Worm (Caenorhabditis elegans) whole organism, L1 larva: ENCODE data around the gene nspc-9.
"Not testable (repeated sequence)": the region's sequence is repeated elsewhere in the genome, so short reads cannot be mapped to it uniquely, and the experiment has no call there.

Source experiments
- C04F5.9 ChIP-seq: sonication (generic microtip); optimal IDR thresholded peaks from 2 replicates; lab custom pipeline; 2016; ENCODE audit warnings: missing genetic modification characterization, missing compliant biosample characterization
- C34B4.2 ChIP-seq: sonication (generic microtip); optimal IDR thresholded peaks from 2 replicates; lab custom pipeline; 2017; ENCODE audit warnings: mild to moderate bottlenecking, missing genetic modification characterization, missing compliant biosample characterization
- aha-1 ChIP-seq: fragments of 150-350 bp; optimal IDR thresholded peaks from 2 replicates; lab custom pipeline; 2014; ENCODE audit warnings: missing biosample characterization, missing genetic modification characterization
- ceh-63 ChIP-seq: fragments of 200-800 bp; sonication (Bioruptor generic); optimal IDR thresholded peaks from 2 replicates; lab custom pipeline; 2018; ENCODE audit warnings: mild to moderate bottlenecking, missing genetic modification characterization, missing compliant biosample characterization
- ceh-82 ChIP-seq, 3 experiments: fragments of 150-350 bp in 1 of 3; sonication (generic microtip) in 2 of 3; optimal IDR thresholded peaks; 2 replicates each; lab custom pipeline; 2014 to 2017; ENCODE audit warnings: missing biosample characterization in 3 of 3, missing genetic modification characterization in 3 of 3
- ceh-90 ChIP-seq: sonication (generic microtip); optimal IDR thresholded peaks from 2 replicates; lab custom pipeline; 2016; ENCODE audit warnings: missing genetic modification characterization, missing compliant biosample characterization
- ces-1 ChIP-seq: fragments of 150-350 bp; optimal IDR thresholded peaks from 2 replicates; lab custom pipeline; 2014; ENCODE audit warnings: missing biosample characterization, missing genetic modification reagents, missing genetic modification characterization
- efl-3 ChIP-seq: fragments of 200-800 bp; sonication (Bioruptor generic); optimal IDR thresholded peaks from 2 replicates; lab custom pipeline; 2018; ENCODE audit warnings: mild to moderate bottlenecking, missing genetic modification characterization, missing compliant biosample characterization
- elt-2 ChIP-seq: sonication (generic microtip); optimal IDR thresholded peaks from 2 replicates; lab custom pipeline; 2016; ENCODE audit warnings: missing genetic modification characterization, mild to moderate bottlenecking, inconsistent platforms, missing compliant biosample characterization, missing genetic modification reagents
- elt-3 ChIP-seq, 6 experiments: fragments of 150-350 bp in 1 of 6; sonication (generic microtip); optimal IDR thresholded peaks; 2 replicates each; lab custom pipeline; 2017 to 2018; ENCODE audit warnings: missing biosample characterization in 6 of 6, missing genetic modification characterization in 6 of 6, inconsistent platforms in 1 of 6
- fkh-10 ChIP-seq: sonication (generic microtip); optimal IDR thresholded peaks from 2 replicates; lab custom pipeline; 2017; ENCODE audit warnings: missing biosample characterization, missing genetic modification reagents, missing genetic modification characterization
- fkh-4 ChIP-seq: sonication (generic microtip); optimal IDR thresholded peaks from 2 replicates; lab custom pipeline; 2016; ENCODE audit warnings: missing compliant biosample characterization, missing genetic modification characterization, borderline replicate concordance
- fkh-8 ChIP-seq: sonication (generic microtip); optimal IDR thresholded peaks from 2 replicates; lab custom pipeline; 2016; ENCODE audit warnings: mild to moderate bottlenecking, missing genetic modification characterization, missing compliant biosample characterization
- fos-1 ChIP-seq: fragments of 150-350 bp; optimal IDR thresholded peaks from 2 replicates; lab custom pipeline; 2014; ENCODE audit warnings: missing biosample characterization, missing genetic modification characterization
- grh-1 ChIP-seq: fragments of 200-800 bp; sonication (Bioruptor generic); IDR thresholded peaks from 2 replicates; pipeline ENCODE4 v1.3.6; 2022; ENCODE audit warnings: missing genetic modification reagents, missing genetic modification characterization, missing compliant biosample characterization
- hlh-17 ChIP-seq: fragments of 200-800 bp; sonication (Bioruptor generic); optimal IDR thresholded peaks from 2 replicates; lab custom pipeline; 2018; ENCODE audit warnings: missing genetic modification characterization, mild to moderate bottlenecking, missing compliant biosample characterization, moderate library complexity, borderline replicate concordance
- jun-1 ChIP-seq: fragments of 150-350 bp; optimal IDR thresholded peaks from 2 replicates; lab custom pipeline; 2014; ENCODE audit warnings: missing biosample characterization, missing genetic modification reagents, missing genetic modification characterization
- lin-13 ChIP-seq: fragments of 150-350 bp; optimal IDR thresholded peaks from 2 replicates; lab custom pipeline; 2014; ENCODE audit warnings: missing biosample characterization, missing genetic modification reagents, missing genetic modification characterization
- lin-35 ChIP-seq, 2 experiments: fragments of 150-350 bp; optimal IDR thresholded peaks; 2 replicates each; lab custom pipeline; 2014; ENCODE audit warnings: missing biosample characterization in 2 of 2, missing genetic modification characterization in 2 of 2, missing genetic modification reagents in 2 of 2
- lin-39 ChIP-seq: fragments of 150-350 bp; optimal IDR thresholded peaks from 2 replicates; lab custom pipeline; 2014; ENCODE audit warnings: missing biosample characterization, missing genetic modification reagents, missing genetic modification characterization
- mdl-1 ChIP-seq, 2 experiments: fragments of 150-350 bp; optimal IDR thresholded peaks; 2 replicates each; lab custom pipeline; 2014 to 2017; ENCODE audit warnings: missing biosample characterization in 2 of 2, missing genetic modification characterization in 2 of 2, inconsistent platforms in 1 of 2
- mef-2 ChIP-seq: fragments of 150-350 bp; optimal IDR thresholded peaks from 2 replicates; lab custom pipeline; 2014; ENCODE audit warnings: missing biosample characterization, missing genetic modification characterization
- nhr-28 ChIP-seq: fragments of 150-350 bp; optimal IDR thresholded peaks from 2 replicates; lab custom pipeline; 2014; ENCODE audit warnings: missing biosample characterization, missing genetic modification characterization
- nhr-76 ChIP-seq: sonication (generic microtip); optimal IDR thresholded peaks from 2 replicates; lab custom pipeline; 2017; ENCODE audit warnings: missing biosample characterization, missing genetic modification characterization
- pag-3 ChIP-seq: sonication (generic microtip); optimal IDR thresholded peaks from 2 replicates; lab custom pipeline; 2017; ENCODE audit warnings: missing genetic modification characterization, mild to moderate bottlenecking, missing compliant biosample characterization, antibody characterized with exemption, borderline replicate concordance; ENCODE audit not compliant: insufficient read depth
- snu-23 ChIP-seq: sonication (generic microtip); optimal IDR thresholded peaks from 2 replicates; lab custom pipeline; 2016; ENCODE audit warnings: missing genetic modification characterization, missing compliant biosample characterization
- sptf-1 ChIP-seq: fragments of 150-350 bp; optimal IDR thresholded peaks from 2 replicates; lab custom pipeline; 2014; ENCODE audit warnings: missing biosample characterization, missing genetic modification characterization
- tbx-2 ChIP-seq: sonication (generic microtip); optimal IDR thresholded peaks from 2 replicates; lab custom pipeline; 2016; ENCODE audit warnings: missing genetic modification characterization, missing compliant biosample characterization
- tlp-1 ChIP-seq: fragments of 150-350 bp; optimal IDR thresholded peaks from 2 replicates; lab custom pipeline; 2014; ENCODE audit warnings: missing biosample characterization, missing genetic modification characterization
- unc-130 ChIP-seq: fragments of 150-350 bp; optimal IDR thresholded peaks from 2 replicates; lab custom pipeline; 2017; ENCODE audit warnings: missing biosample characterization, missing genetic modification characterization, inconsistent platforms
- unc-30 ChIP-seq: sonication (generic microtip); optimal IDR thresholded peaks from 2 replicates; lab custom pipeline; 2017; ENCODE audit warnings: missing biosample characterization, missing genetic modification characterization
- unc-86 ChIP-seq: sonication (generic microtip); optimal IDR thresholded peaks from 2 replicates; lab custom pipeline; 2016; ENCODE audit warnings: missing genetic modification characterization, missing compliant biosample characterization
- unc-98 ChIP-seq: fragments of 200-800 bp; sonication (Bioruptor generic); IDR thresholded peaks from 2 replicates; pipeline ENCODE4 v1.3.6; 2022; ENCODE audit warnings: missing genetic modification characterization, missing compliant biosample characterization
- vab-15 ChIP-seq: sonication (generic microtip); optimal IDR thresholded peaks from 2 replicates; lab custom pipeline; 2017; ENCODE audit warnings: missing genotype, mild to moderate bottlenecking, missing genetic modification characterization, missing compliant biosample characterization
- zip-4 ChIP-seq: fragments of 200-800 bp; sonication (Bioruptor generic); optimal IDR thresholded peaks from 2 replicates; lab custom pipeline; 2018; ENCODE audit warnings: mild to moderate bottlenecking, missing genetic modification characterization, moderate library complexity, missing compliant biosample characterization
- ztf-11 ChIP-seq, 2 experiments: sonication (generic microtip); optimal IDR thresholded peaks; 2 replicates each; lab custom pipeline; 2016 to 2017; ENCODE audit warnings: missing genetic modification characterization in 2 of 2, missing biosample characterization in 1 of 2, missing compliant biosample characterization in 1 of 2

Gene nspc-9

DNA sequence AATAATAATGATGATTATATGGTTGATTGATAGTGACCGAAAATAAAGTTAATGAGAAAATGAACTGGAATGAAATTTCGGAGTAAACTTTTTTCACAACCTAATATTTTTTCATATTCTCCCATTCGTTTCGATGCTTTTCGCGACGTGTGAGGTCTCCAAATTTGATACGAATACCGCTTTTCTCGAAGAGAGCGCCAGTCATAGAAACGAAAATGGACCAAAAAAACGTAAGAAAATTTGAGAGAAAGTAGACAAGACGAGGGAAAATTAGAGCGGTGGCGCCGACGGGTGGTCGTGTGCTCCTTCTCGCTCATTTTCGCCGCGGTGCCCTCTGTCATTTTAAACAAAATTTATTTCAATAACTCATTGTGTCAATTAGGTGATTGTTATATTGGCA lies 28.8 kb downstream of the nspc-9 start:
- TF ChIP-seq lin-39 (tag; lab: Kevin White, UChicago) = no peak
- no peak for TF ChIP-seq unc-86 (tag; lab: Kevin White, UChicago)
- TF ChIP-seq elt-2 (tag; lab: Kevin White, UChicago) = peak; percentile 5

DNA sequence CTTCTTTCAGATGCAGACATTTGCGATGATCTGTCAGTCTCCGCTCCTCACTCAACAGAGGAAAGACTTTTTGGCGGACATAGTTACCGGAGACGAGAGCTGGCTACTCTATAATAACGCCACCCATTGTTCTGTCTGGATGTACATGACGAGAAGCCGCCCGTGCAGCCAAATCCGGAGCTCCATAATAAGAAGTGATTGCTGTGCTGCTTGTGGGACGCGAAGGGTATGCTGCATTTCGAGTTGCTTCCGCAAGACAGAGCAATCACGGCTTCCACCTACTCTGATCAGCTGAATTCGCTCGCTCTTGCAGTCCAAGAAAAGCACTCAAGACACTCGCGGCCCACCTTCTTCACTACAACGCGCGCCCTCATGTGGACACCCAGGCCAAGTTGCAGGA lies 29.4 kb downstream of the nspc-9 start:
- TF ChIP-seq nhr-28 (tag; lab: Kevin White, UChicago) (no peak), ztf-11 (tag; optimal IDR thresholded peaks at IDR 0.05; lab: Kevin White, UChicago) (no peak), unc-130 (tag; lab: Kevin White, UChicago) (no peak), C04F5.9 (tag; lab: Kevin White, UChicago) (no peak), C34B4.2 (tag; lab: Kevin White, UChicago) (no peak), unc-30 (tag; lab: Kevin White, UChicago) (no peak), tlp-1 (tag; lab: Kevin White, UChicago) (no peak), ceh-63 (GFP tag; lab: Kevin White, UChicago) (no peak), ceh-82 (tag; optimal IDR thresholded peaks at IDR 0.05; lab: Kevin White, UChicago) (no peak), sptf-1 (tag; lab: Kevin White, UChicago) (no peak), lin-13 (GFP tag; lab: Kevin White, UChicago) (no peak), lin-35 (GFP tag; optimal IDR thresholded peaks at IDR 0.05; lab: Kevin White, UChicago) (no peak), tbx-2 (tag; lab: Kevin White, UChicago) (no peak), aha-1 (tag; lab: Kevin White, UChicago) (no peak), mdl-1 (tag; optimal IDR thresholded peaks at IDR 0.05; lab: Kevin White, UChicago) (no peak)

DNA sequence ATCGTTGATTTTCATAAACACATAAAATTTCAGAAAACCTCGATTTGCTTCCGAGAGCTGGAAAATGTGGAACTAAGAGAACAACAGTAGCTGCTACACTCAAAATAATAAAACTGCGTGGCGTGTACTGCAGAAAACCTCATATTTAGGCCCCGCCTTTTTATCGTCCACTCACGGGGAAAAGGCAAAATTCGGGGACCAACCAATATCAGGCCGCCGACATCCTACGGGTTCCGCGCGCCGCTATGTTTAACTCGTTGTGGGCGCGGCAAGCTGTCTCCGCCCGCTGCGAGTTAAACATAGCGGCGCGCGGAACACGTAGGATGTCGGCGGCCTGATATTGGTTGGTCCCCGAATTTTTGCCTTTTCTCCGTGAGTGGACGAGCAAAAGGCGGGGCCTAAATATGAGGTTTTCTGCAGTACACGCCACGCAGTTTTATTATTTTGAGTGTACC lies 35.1 kb downstream of the nspc-9 start, which contains the start of gene F17A2.16:
Gene F17A2.16 (plus strand): TSS at position 405 of the 455 bp plus-strand sequence.
- TF ChIP-seq efl-3 (GFP tag; lab: Kevin White, UChicago); ztf-11 (tag; optimal IDR thresholded peaks at IDR 0.05; lab: Kevin White, UChicago); nhr-76 (tag; lab: Kevin White, UChicago): not testable (repeated sequence)
- TF ChIP-seq, all 84 proteins: peak for 0; not testable (repeated sequence) for 84

ce11 chrX:12306565-12306964 lies 36.6 kb downstream of the nspc-9 start, which contains the start of gene phf-32:
phf-32 (plus strand) TSS chrX:12306865.
- TF ChIP-seq ceh-90 (no peak), jun-1 (no peak), fkh-4 (tag; lab: Kevin White, UChicago) (no peak), lin-39 (tag; lab: Kevin White, UChicago) (no peak), unc-86 (tag; lab: Kevin White, UChicago) (no peak), mef-2 (tag; lab: Kevin White, UChicago) (no peak), grh-1 (GFP tag; lab: Robert Waterston, UW) (no peak), nhr-28 (tag; lab: Kevin White, UChicago) (no peak)

DNA sequence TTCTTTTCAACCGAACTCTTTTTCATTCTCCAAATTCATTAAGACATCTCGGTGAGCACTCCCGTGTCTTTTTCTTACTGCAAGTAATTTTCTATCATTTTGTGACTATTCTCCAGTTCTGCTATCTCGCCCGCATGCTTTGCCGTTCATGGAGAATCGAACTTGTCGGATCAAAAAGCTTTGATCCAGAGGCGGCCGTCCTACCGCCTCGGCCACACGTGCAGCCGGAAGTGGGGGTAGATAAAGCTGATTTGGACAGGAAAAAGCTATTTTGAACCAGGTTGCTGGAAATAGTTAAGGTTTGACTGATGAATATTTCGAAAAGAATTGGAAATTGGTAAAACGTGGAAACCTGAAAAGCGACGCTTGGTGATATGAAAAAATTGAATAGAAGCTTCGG lies 38.9 kb downstream of the nspc-9 start:
- TF ChIP-seq vab-15 = no peak
- TF ChIP-seq unc-98 (GFP tag; lab: Robert Waterston, UW) = no peak
- no peak for TF ChIP-seq fkh-8 (tag; lab: Kevin White, UChicago)
- no peak for TF ChIP-seq fkh-10 (GFP tag; lab: Kevin White, UChicago)
- TF ChIP-seq zip-4 (GFP tag; lab: Kevin White, UChicago) = no peak
- no peak for TF ChIP-seq hlh-17 (GFP tag; lab: Kevin White, UChicago)
- TF ChIP-seq elt-3 (tag; optimal IDR thresholded peaks at IDR 0.05; lab: Kevin White, UChicago) = no peak
- TF ChIP-seq pag-3 (tag; lab: Kevin White, UChicago) = no peak
- TF ChIP-seq snu-23 (GFP tag; lab: Kevin White, UChicago) = no peak
- no peak for TF ChIP-seq ceh-90
- TF ChIP-seq grh-1 (GFP tag; lab: Robert Waterston, UW) = no peak
- no peak for TF ChIP-seq fos-1
- TF ChIP-seq ces-1 = no peak
